Fruit fly (Drosophila melanogaster) whole organism, embryonic: ENCODE results near the gene AhcyL1.

Experiments used
- Bgb ChIP-seq: fragments of 200-800 bp; sonication (Bioruptor generic); IDR thresholded peaks from 2 replicates; pipeline ENCODE4 v1.3.6; 2022; ENCODE audit warnings: missing biosample characterization, missing genetic modification characterization; ENCODE audit not compliant: partially characterized antibody
- CG10654 ChIP-seq: fragments of 200-800 bp; sonication (Bioruptor generic); optimal IDR thresholded peaks from 2 replicates; lab custom pipeline; 2016; ENCODE audit warnings: missing biosample characterization, missing genetic modification characterization
- CG11560 ChIP-seq: fragments of 200-800 bp; sonication (Bioruptor generic); IDR thresholded peaks from 3 replicates; pipeline ENCODE4 v1.3.6; 2022; ENCODE audit warnings: missing biosample characterization, missing genetic modification characterization
- CG12155 ChIP-seq: fragments of 200-800 bp; sonication (Bioruptor generic); optimal IDR thresholded peaks from 3 replicates; lab custom pipeline; 2016; ENCODE audit warnings: missing biosample characterization, missing genetic modification characterization
- CG12942 ChIP-seq: fragments of 200-800 bp; sonication (Bioruptor generic); optimal IDR thresholded peaks from 3 replicates; lab custom pipeline; 2016; ENCODE audit warnings: missing biosample characterization, missing genetic modification characterization
- CG13894 ChIP-seq: fragments of 200-800 bp; sonication (Bioruptor generic); optimal IDR thresholded peaks from 3 replicates; lab custom pipeline; 2018; ENCODE audit warnings: missing biosample characterization, mild to moderate bottlenecking, missing genetic modification characterization, moderate library complexity
- CG14710 ChIP-seq: fragments of 200-800 bp; sonication (Bioruptor generic); optimal IDR thresholded peaks from 3 replicates; lab custom pipeline; 2019; ENCODE audit warnings: missing biosample characterization, mild to moderate bottlenecking, missing genetic modification characterization, moderate library complexity
- CG15514 ChIP-seq: fragments of 200-800 bp; sonication (Bioruptor generic); optimal IDR thresholded peaks from 3 replicates; lab custom pipeline; 2017; ENCODE audit warnings: missing biosample characterization, missing genetic modification characterization, mild to moderate bottlenecking, moderate library complexity, missing genetic modification reagents
- CG16813 ChIP-seq: fragments of 200-800 bp; sonication (Bioruptor generic); IDR thresholded peaks from 3 replicates; pipeline ENCODE4 v1.3.6; 2022; ENCODE audit warnings: missing biosample characterization, missing genetic modification characterization; ENCODE audit not compliant: partially characterized antibody
- CG2116 ChIP-seq: fragments of 200-800 bp; sonication (Bioruptor generic); optimal IDR thresholded peaks from 3 replicates; lab custom pipeline; 2018; ENCODE audit warnings: missing biosample characterization, mild to moderate bottlenecking, missing genetic modification characterization
- CG2889 ChIP-seq: fragments of 200-800 bp; sonication (Bioruptor generic); IDR thresholded peaks from 3 replicates; pipeline ENCODE4 v1.3.6; 2022; ENCODE audit warnings: missing biosample characterization, missing genetic modification characterization
- CG31365 ChIP-seq: fragments of 200-800 bp; sonication (Bioruptor generic); optimal IDR thresholded peaks from 2 replicates; lab custom pipeline; 2018; ENCODE audit warnings: missing biosample characterization, mild to moderate bottlenecking, missing genetic modification characterization
- CG32767 ChIP-seq: fragments of 200-800 bp; sonication (Bioruptor generic); IDR thresholded peaks from 2 replicates; pipeline ENCODE4 v1.3.6; 2022; ENCODE audit warnings: missing biosample characterization, missing genetic modification characterization
- CG3726 ChIP-seq: fragments of 200-800 bp; sonication (Bioruptor generic); IDR thresholded peaks from 3 replicates; pipeline ENCODE4, ENCODE4 v1.3.6; 2022; ENCODE audit warnings: missing biosample characterization, missing genetic modification characterization
- CG3838 ChIP-seq: fragments of 200-800 bp; sonication (Bioruptor generic); optimal IDR thresholded peaks from 3 replicates; lab custom pipeline; 2016; ENCODE audit warnings: missing biosample characterization, missing genetic modification characterization
- CG7372 ChIP-seq: fragments of 200-800 bp; sonication (Bioruptor generic); IDR thresholded peaks from 2 replicates; pipeline ENCODE4 v1.3.6; 2022; ENCODE audit warnings: missing biosample characterization, missing genetic modification characterization
- CG7786 ChIP-seq: fragments of 200-800 bp; sonication (Bioruptor generic); optimal IDR thresholded peaks from 2 replicates; lab custom pipeline; 2016; ENCODE audit warnings: missing biosample characterization, missing genetic modification characterization
- CG9215 ChIP-seq: fragments of 200-800 bp; sonication (Bioruptor generic); IDR thresholded peaks from 2 replicates; pipeline ENCODE4 v1.3.6; 2022; ENCODE audit warnings: missing biosample characterization, missing genetic modification characterization
- Camta ChIP-seq: fragments of 200-800 bp; sonication (Bioruptor generic); optimal IDR thresholded peaks from 2 replicates; lab custom pipeline; 2016; ENCODE audit warnings: missing biosample characterization, missing genetic modification characterization
- Ets97D ChIP-seq: fragments of 200-800 bp; sonication (Bioruptor generic); optimal IDR thresholded peaks from 3 replicates; lab custom pipeline; 2016; ENCODE audit warnings: missing biosample characterization, missing genetic modification characterization
- HLHmδ ChIP-seq: fragments of 200-800 bp; sonication (Bioruptor generic); optimal IDR thresholded peaks from 2 replicates; lab custom pipeline; 2018; ENCODE audit warnings: missing biosample characterization, mild to moderate bottlenecking, missing genetic modification characterization, moderate library complexity
- Hr39 ChIP-seq: fragments of >200 bp; optimal IDR thresholded peaks from 2 replicates; lab custom pipeline; 2017
- Jarid2 ChIP-seq: fragments of 200-800 bp; sonication (Bioruptor generic); optimal IDR thresholded peaks from 3 replicates; lab custom pipeline; 2017; ENCODE audit warnings: mild to moderate bottlenecking, missing biosample characterization, missing genetic modification reagents, missing genetic modification characterization
- Lpt ChIP-seq: fragments of >200 bp; optimal IDR thresholded peaks from 2 replicates; lab custom pipeline; 2018; ENCODE audit warnings: missing biosample characterization, missing genetic modification characterization
- MESR4 ChIP-seq: fragments of 200-800 bp; sonication (Bioruptor generic); optimal IDR thresholded peaks from 2 replicates; lab custom pipeline; 2018; ENCODE audit warnings: missing biosample characterization, mild to moderate bottlenecking, missing genetic modification characterization, moderate library complexity
- Myb ChIP-seq: fragments of 200-800 bp; sonication (Bioruptor generic); optimal IDR thresholded peaks from 2 replicates; lab custom pipeline; 2016; ENCODE audit warnings: missing biosample characterization, missing genetic modification characterization
- Neu2 ChIP-seq: fragments of 200-800 bp; sonication (Bioruptor generic); optimal IDR thresholded peaks from 3 replicates; lab custom pipeline; 2016; ENCODE audit warnings: missing biosample characterization, missing genetic modification characterization, borderline replicate concordance
- Nf-YC ChIP-seq: fragments of 200-800 bp; optimal IDR thresholded peaks from 3 replicates; lab custom pipeline; 2019; ENCODE audit warnings: missing biosample characterization, mild to moderate bottlenecking, missing genetic modification characterization, moderate library complexity
- Trl ChIP-seq, 3 experiments: fragments of >200 bp in 2 of 3; fragments of 200-800 bp in 1 of 3; sonication (Bioruptor generic) in 1 of 3; optimal IDR thresholded peaks; 2 replicates in 1 of 3; 3 replicates in 2 of 3; lab custom pipeline; 2016 to 2017; ENCODE audit warnings: missing biosample characterization in 1 of 3, missing genetic modification characterization in 1 of 3
- Usf ChIP-seq: fragments of 200-800 bp; sonication (Bioruptor generic); optimal IDR thresholded peaks from 2 replicates; lab custom pipeline; 2017; ENCODE audit warnings: missing genotype, missing biosample characterization, missing genetic modification characterization
- bab2 ChIP-seq: fragments of 200-800 bp; sonication (Bioruptor generic); optimal IDR thresholded peaks from 2 replicates; lab custom pipeline; 2016; ENCODE audit warnings: missing biosample characterization, missing genetic modification characterization
- bcd ChIP-seq: fragments of 200-800 bp; sonication (Bioruptor generic); optimal IDR thresholded peaks from 2 replicates; lab custom pipeline; 2017; ENCODE audit warnings: missing biosample characterization, mild to moderate bottlenecking, missing genetic modification characterization
- bsh ChIP-seq, 2 experiments: fragments of 200-800 bp; sonication (Bioruptor generic); optimal IDR thresholded peaks; 2 replicates each; lab custom pipeline; 2017 to 2018; ENCODE audit warnings: mild to moderate bottlenecking in 2 of 2, missing biosample characterization in 2 of 2, missing genetic modification characterization in 2 of 2, moderate library complexity in 1 of 2
- btn ChIP-seq: fragments of 200-800 bp; sonication (Bioruptor generic); optimal IDR thresholded peaks from 2 replicates; lab custom pipeline; 2016; ENCODE audit warnings: missing biosample characterization, missing genetic modification characterization
- cas ChIP-seq: fragments of 200-800 bp; sonication (Bioruptor generic); IDR thresholded peaks from 2 replicates; pipeline ENCODE4 v1.3.6; 2022; ENCODE audit warnings: missing biosample characterization, missing genetic modification characterization
- chif ChIP-seq, 2 experiments: fragments of 200-800 bp; sonication (Bioruptor generic); optimal IDR thresholded peaks; 3 replicates each; lab custom pipeline; 2016; ENCODE audit warnings: missing biosample characterization in 2 of 2, missing genetic modification characterization in 2 of 2
- chn ChIP-seq: fragments of 200-800 bp; sonication (Bioruptor generic); optimal IDR thresholded peaks from 2 replicates; lab custom pipeline; 2016; ENCODE audit warnings: missing biosample characterization, missing genetic modification characterization
- ftz-f1 ChIP-seq: fragments of 200-800 bp; sonication (Bioruptor generic); optimal IDR thresholded peaks from 2 replicates; lab custom pipeline; 2016; ENCODE audit warnings: missing biosample characterization, missing genetic modification characterization
- gro ChIP-seq: fragments of 200-800 bp; sonication (Bioruptor generic); optimal IDR thresholded peaks from 2 replicates; lab custom pipeline; 2016; ENCODE audit warnings: missing biosample characterization, missing genetic modification characterization
- her ChIP-seq: fragments of 200-800 bp; sonication (Bioruptor generic); optimal IDR thresholded peaks from 2 replicates; lab custom pipeline; 2016; ENCODE audit warnings: missing biosample characterization, missing genetic modification characterization
- hkb ChIP-seq, 2 experiments: fragments of 200-800 bp in 1 of 2; fragments of >200 bp in 1 of 2; sonication (Bioruptor generic) in 1 of 2; IDR thresholded peaks in 1 of 2; optimal IDR thresholded peaks in 1 of 2; 2 replicates each; pipeline versions ENCODE4 v1.3.6 to Lab custom; 2017 to 2022; ENCODE audit warnings: missing biosample characterization in 1 of 2, missing genetic modification characterization in 1 of 2
- klu ChIP-seq: fragments of 200-800 bp; sonication (Bioruptor generic); IDR thresholded peaks from 2 replicates; pipeline ENCODE4 v1.3.6; 2022; ENCODE audit warnings: missing biosample characterization, missing genetic modification characterization
- lab ChIP-seq: fragments of 200-800 bp; sonication (Bioruptor generic); optimal IDR thresholded peaks from 3 replicates; lab custom pipeline; 2017; ENCODE audit warnings: missing biosample characterization, missing genetic modification characterization, mild to moderate bottlenecking, moderate library complexity, missing genetic modification reagents
- peb ChIP-seq: fragments of 200-800 bp; sonication (Bioruptor generic); IDR thresholded peaks from 2 replicates; pipeline ENCODE4 v1.3.6; 2022; ENCODE audit warnings: missing biosample characterization, missing genetic modification characterization
- sens-2 ChIP-seq: fragments of 200-800 bp; sonication (Bioruptor generic); IDR thresholded peaks from 2 replicates; pipeline ENCODE4 v1.3.6; 2022; ENCODE audit warnings: missing biosample characterization, missing genetic modification characterization
- sim ChIP-seq: fragments of 200-800 bp; sonication (Bioruptor generic); IDR thresholded peaks from 2 replicates; pipeline ENCODE4 v1.3.6; 2022; ENCODE audit warnings: missing biosample characterization, missing genetic modification characterization
- tgo ChIP-seq: fragments of 200-800 bp; sonication (Bioruptor generic); IDR thresholded peaks from 3 replicates; pipeline ENCODE4 v1.3.6; 2022; ENCODE audit warnings: missing biosample characterization, missing genetic modification characterization
- yki ChIP-seq: fragments of >200 bp; optimal IDR thresholded peaks from 3 replicates; lab custom pipeline; 2018
- zfh1 ChIP-seq: fragments of 200-800 bp; sonication (Bioruptor generic); IDR thresholded peaks from 3 replicates; pipeline ENCODE4 v1.3.6; 2022; ENCODE audit warnings: missing biosample characterization, missing genetic modification characterization

The AhcyL1 gene

dm6 chr3L:2766269-2767088 is 5.6 kb downstream of the AhcyL1 start, which contains the start of the genes Mrtf and Non2 (continued):
- TF ChIP-seq HLHmδ (GFP tag; lab: Kevin White, UChicago) = no peak
- TF ChIP-seq CG15514 (GFP tag; lab: Kevin White, UChicago) = peak; percentile 54
- peak; percentile 14 for TF ChIP-seq CG13894 (tag; lab: Kevin White, UChicago)
- peak; percentile 56 for TF ChIP-seq bcd (GFP tag; lab: Kevin White, UChicago)
- no peak for TF ChIP-seq ftz-f1 (GFP tag; lab: Kevin White, UChicago)
- no peak for TF ChIP-seq Hr39
- TF ChIP-seq zfh1 (GFP tag; lab: Robert Waterston, UW) = peak; percentile 43; the same call in 2 of the 3 replicates
- peak; percentile 81 for TF ChIP-seq CG16813 (GFP tag; lab: Robert Waterston, UW)
- no peak for TF ChIP-seq CG3838 (GFP tag; lab: Kevin White, UChicago)
- peak; percentile 52 for TF ChIP-seq Myb (GFP tag; lab: Kevin White, UChicago)
- TF ChIP-seq CG31365 (tag; lab: Kevin White, UChicago) = no peak
- peak in 1 of 2 experiments; percentile 53 for TF ChIP-seq bsh (GFP tag; optimal IDR thresholded peaks at IDR 0.05; lab: Kevin White, UChicago)
- TF ChIP-seq Jarid2 (GFP tag; lab: Kevin White, UChicago) = no peak
- TF ChIP-seq CG11560 (tag; lab: Robert Waterston, UW) = no peak
- TF ChIP-seq CG2116 (GFP tag; lab: Kevin White, UChicago) = peak; percentile 98
- peak; percentile 47 for TF ChIP-seq CG10654 (GFP tag; lab: Kevin White, UChicago)
- no peak for TF ChIP-seq gro
- TF ChIP-seq her = no peak
- peak; percentile 45; the same call in 2 of the 3 replicates for TF ChIP-seq tgo (GFP tag; lab: Robert Waterston, UW)
- no peak for TF ChIP-seq Trl (optimal IDR thresholded peaks at IDR 0.05; lab: Kevin White, UChicago)
- TF ChIP-seq Trl (GFP tag; optimal IDR thresholded peaks at IDR 0.05; lab: Kevin White, UChicago) = peak; percentile 55
- no peak for TF ChIP-seq btn (GFP tag; lab: Kevin White, UChicago)
- TF ChIP-seq Camta = peak; percentile 47
- peak; percentile 69 for TF ChIP-seq bab2 (GFP tag; lab: Kevin White, UChicago)
- no peak for TF ChIP-seq CG2889
- peak; percentile 55 for TF ChIP-seq chn
- no peak for TF ChIP-seq Lpt
- no peak for TF ChIP-seq sens-2 (GFP tag; lab: Robert Waterston, UW)
- peak; percentile 43; the same call in 1 of the 2 replicates for TF ChIP-seq CG9215 (GFP tag; lab: Robert Waterston, UW)
- peak; percentile 84 for TF ChIP-seq Bgb (GFP tag; lab: Robert Waterston, UW)
- peak; percentile 47 for TF ChIP-seq CG7786
- peak; percentile 50 for TF ChIP-seq Usf (GFP tag; lab: Kevin White, UChicago)
- TF ChIP-seq Neu2 (GFP tag; lab: Kevin White, UChicago) = peak; percentile 68
- TF ChIP-seq peb (GFP tag; lab: Robert Waterston, UW) = no peak
- peak; percentile 57 for TF ChIP-seq lab
- no peak for TF ChIP-seq cas (GFP tag; lab: Robert Waterston, UW)
- TF ChIP-seq CG12942 (GFP tag; lab: Kevin White, UChicago) = peak; percentile 40
- peak; percentile 62 for TF ChIP-seq Nf-YC (tag; lab: Kevin White, UChicago)
- TF ChIP-seq CG7372 (GFP tag; lab: Robert Waterston, UW) = peak; percentile 38
- TF ChIP-seq klu (GFP tag; lab: Robert Waterston, UW) = no peak
- no peak for TF ChIP-seq hkb (optimal IDR thresholded peaks at IDR 0.05; lab: Kevin White, UChicago)
- 0 out of 2 replicates have a peak, but pooled peaks have one; percentile 34 for TF ChIP-seq hkb (GFP tag; IDR thresholded peaks at IDR 0.05; lab: Robert Waterston, UW)
- no peak for TF ChIP-seq sim (GFP tag; lab: Robert Waterston, UW)
- peak; percentile 27 to 53 for TF ChIP-seq chif (GFP tag; optimal IDR thresholded peaks at IDR 0.05; lab: Kevin White, UChicago)
- peak; percentile 47 for TF ChIP-seq MESR4 (GFP tag; lab: Kevin White, UChicago)
- peak; percentile 57 for TF ChIP-seq CG12155
- TF ChIP-seq CG14710 (tag; lab: Kevin White, UChicago) = peak; percentile 75
- 0 out of 2 replicates have a peak, but pooled peaks have one; percentile 28 for TF ChIP-seq CG32767 (GFP tag; lab: Robert Waterston, UW)
- peak; percentile 62 for TF ChIP-seq Ets97D (GFP tag; lab: Kevin White, UChicago)
- TF ChIP-seq yki (lab: Kevin White, UChicago) = no peak
- no peak for TF ChIP-seq CG3726 (GFP tag; lab: Robert Waterston, UW)
